Fruit fly (Drosophila melanogaster) whole organism, embryonic: ENCODE data around the gene CG43255.

Source experiments
- Bteb2 ChIP-seq: fragments of 200-800 bp; sonication (Bioruptor generic); optimal IDR thresholded peaks from 2 replicates; lab custom pipeline; 2016; ENCODE audit warnings: missing biosample characterization, missing genetic modification characterization
- CG10209 ChIP-seq: fragments of 200-800 bp; sonication (Bioruptor generic); optimal IDR thresholded peaks from 3 replicates; lab custom pipeline; 2017; ENCODE audit warnings: missing biosample characterization, mild to moderate bottlenecking, missing genetic modification characterization, missing genetic modification reagents
- CG10366 ChIP-seq: fragments of 200-800 bp; sonication (Bioruptor generic); IDR thresholded peaks from 2 replicates; pipeline ENCODE4 v1.3.6; 2022; ENCODE audit warnings: missing biosample characterization, missing genetic modification characterization
- CG10565 ChIP-seq: fragments of 200-800 bp; sonication (Bioruptor generic); optimal IDR thresholded peaks from 3 replicates; lab custom pipeline; 2016; ENCODE audit warnings: missing biosample characterization, mild to moderate bottlenecking, missing genetic modification characterization
- CG11085 ChIP-seq: fragments of 200-800 bp; sonication (Bioruptor generic); IDR thresholded peaks from 2 replicates; pipeline ENCODE4 v1.3.6; 2022; ENCODE audit warnings: missing biosample characterization, missing genetic modification characterization
- CG11723 ChIP-seq: fragments of 200-800 bp; sonication (Bioruptor generic); optimal IDR thresholded peaks from 2 replicates; lab custom pipeline; 2017; ENCODE audit warnings: missing biosample characterization, mild to moderate bottlenecking, missing genetic modification characterization
- CG12104 ChIP-seq: fragments of 200-800 bp; sonication (Bioruptor generic); optimal IDR thresholded peaks from 3 replicates; lab custom pipeline; 2016; ENCODE audit warnings: missing biosample characterization, missing genetic modification characterization
- CG12391 ChIP-seq: fragments of 200-800 bp; sonication (Bioruptor generic); optimal IDR thresholded peaks from 3 replicates; lab custom pipeline; 2018; ENCODE audit warnings: missing biosample characterization, mild to moderate bottlenecking, missing genetic modification characterization, moderate library complexity
- CG1602 ChIP-seq: fragments of 200-800 bp; sonication (Bioruptor generic); optimal IDR thresholded peaks from 3 replicates; lab custom pipeline; 2016; ENCODE audit warnings: missing biosample characterization, missing genetic modification characterization
- CG18619 ChIP-seq: fragments of 200-800 bp; sonication (Bioruptor generic); optimal IDR thresholded peaks from 3 replicates; lab custom pipeline; 2017; ENCODE audit warnings: missing biosample characterization, mild to moderate bottlenecking, missing genetic modification characterization
- CG2202 ChIP-seq: fragments of 200-800 bp; sonication (Bioruptor generic); optimal IDR thresholded peaks from 2 replicates; lab custom pipeline; 2018; ENCODE audit warnings: missing biosample characterization, mild to moderate bottlenecking, missing genetic modification characterization
- CG30020 ChIP-seq: fragments of 200-800 bp; optimal IDR thresholded peaks from 2 replicates; lab custom pipeline; 2019; ENCODE audit warnings: missing biosample characterization, mild to moderate bottlenecking, missing genetic modification characterization, moderate library complexity
- CG32532 ChIP-seq: fragments of 200-800 bp; sonication (Bioruptor generic); IDR thresholded peaks from 2 replicates; pipeline ENCODE4 v1.3.6; 2022; ENCODE audit warnings: missing biosample characterization, missing genetic modification characterization
- CG3281 ChIP-seq: fragments of 200-800 bp; sonication (Bioruptor generic); optimal IDR thresholded peaks from 3 replicates; lab custom pipeline; 2017; ENCODE audit warnings: missing biosample characterization, mild to moderate bottlenecking, missing genetic modification characterization
- CG4328 ChIP-seq: fragments of 200-800 bp; sonication (Bioruptor generic); optimal IDR thresholded peaks from 3 replicates; lab custom pipeline; 2017; ENCODE audit warnings: missing biosample characterization, missing genetic modification reagents, missing genetic modification characterization
- CG4424 ChIP-seq: fragments of 200-800 bp; sonication (Bioruptor generic); optimal IDR thresholded peaks from 3 replicates; lab custom pipeline; 2016; ENCODE audit warnings: missing biosample characterization, missing genetic modification characterization
- CG6683 ChIP-seq: fragments of 200-800 bp; sonication (Bioruptor generic); optimal IDR thresholded peaks from 2 replicates; lab custom pipeline; 2017; ENCODE audit warnings: missing biosample characterization, mild to moderate bottlenecking, missing genetic modification characterization, missing genetic modification reagents
- CG7357 ChIP-seq: fragments of 200-800 bp; sonication (Bioruptor generic); IDR thresholded peaks from 3 replicates; pipeline ENCODE4 v1.3.6; 2022; ENCODE audit warnings: missing biosample characterization, missing genetic modification characterization
- CG7963 ChIP-seq: fragments of 200-800 bp; sonication (Bioruptor generic); IDR thresholded peaks from 3 replicates; pipeline ENCODE4 v1.3.6; 2022; ENCODE audit warnings: missing biosample characterization, missing genetic modification characterization; ENCODE audit not compliant: partially characterized antibody
- CG8765 ChIP-seq: fragments of 200-800 bp; sonication (Bioruptor generic); IDR thresholded peaks from 2 replicates; pipeline ENCODE4 v1.3.6; 2022; ENCODE audit warnings: missing biosample characterization, missing genetic modification characterization
- Dad ChIP-seq: fragments of 200-800 bp; sonication (Bioruptor generic); optimal IDR thresholded peaks from 3 replicates; lab custom pipeline; 2016; ENCODE audit warnings: missing biosample characterization, missing genetic modification characterization
- Dll ChIP-seq: fragments of 200-800 bp; sonication (Bioruptor generic); IDR thresholded peaks from 4 replicates; pipeline ENCODE4 v1.3.6; 2022; ENCODE audit warnings: missing biosample characterization, missing genetic modification characterization; ENCODE audit not compliant: partially characterized antibody
- Dref ChIP-seq: fragments of 200-800 bp; sonication (Bioruptor generic); IDR thresholded peaks from 2 replicates; pipeline ENCODE4 v1.3.6; 2022; ENCODE audit warnings: missing biosample characterization, missing genetic modification characterization
- Hmr ChIP-seq: fragments of 200-800 bp; sonication (Bioruptor generic); optimal IDR thresholded peaks from 3 replicates; lab custom pipeline; 2017; ENCODE audit warnings: mild to moderate bottlenecking, missing biosample characterization, missing genetic modification reagents, missing genetic modification characterization
- Oli ChIP-seq: fragments of 200-800 bp; sonication (Bioruptor generic); optimal IDR thresholded peaks from 2 replicates; lab custom pipeline; 2018; ENCODE audit warnings: missing biosample characterization, mild to moderate bottlenecking, missing genetic modification characterization, moderate library complexity
- Sox102F ChIP-seq: fragments of 200-800 bp; sonication (Bioruptor generic); optimal IDR thresholded peaks from 2 replicates; lab custom pipeline; 2018; ENCODE audit warnings: missing biosample characterization, mild to moderate bottlenecking, missing genetic modification characterization, moderate library complexity
- Stat92E ChIP-seq, 3 experiments: fragments of >200 bp in 2 of 3; fragments of 200-800 bp in 1 of 3; sonication (Bioruptor generic) in 1 of 3; optimal IDR thresholded peaks; 2 replicates each; lab custom pipeline; 2017 to 2019; ENCODE audit warnings: missing biosample characterization in 3 of 3, missing genetic modification characterization in 3 of 3, mild to moderate bottlenecking in 1 of 3, moderate library complexity in 1 of 3
- TFAM ChIP-seq: fragments of 200-800 bp; sonication (Bioruptor generic); optimal IDR thresholded peaks from 2 replicates; lab custom pipeline; 2017; ENCODE audit warnings: missing biosample characterization, missing genetic modification characterization, inconsistent platforms
- Trl ChIP-seq, 3 experiments: fragments of >200 bp in 2 of 3; fragments of 200-800 bp in 1 of 3; sonication (Bioruptor generic) in 1 of 3; optimal IDR thresholded peaks; 2 replicates in 1 of 3; 3 replicates in 2 of 3; lab custom pipeline; 2016 to 2017; ENCODE audit warnings: missing biosample characterization in 1 of 3, missing genetic modification characterization in 1 of 3
- Xrp1 ChIP-seq: fragments of 200-800 bp; sonication (Bioruptor generic); IDR thresholded peaks from 2 replicates; pipeline ENCODE4 v1.3.6; 2022; ENCODE audit warnings: missing biosample characterization, missing genetic modification characterization
- ab ChIP-seq: fragments of 200-800 bp; sonication (Bioruptor generic); optimal IDR thresholded peaks from 2 replicates; lab custom pipeline; 2016; ENCODE audit warnings: missing biosample characterization, missing genetic modification characterization
- ac ChIP-seq: fragments of 200-800 bp; sonication (Bioruptor generic); optimal IDR thresholded peaks from 3 replicates; lab custom pipeline; 2017; ENCODE audit warnings: missing biosample characterization, mild to moderate bottlenecking, missing genetic modification characterization
- emc ChIP-seq: fragments of 200-800 bp; sonication (Bioruptor generic); optimal IDR thresholded peaks from 2 replicates; lab custom pipeline; 2016; ENCODE audit warnings: missing biosample characterization, missing genetic modification characterization
- ems ChIP-seq: fragments of 200-800 bp; sonication (Bioruptor generic); optimal IDR thresholded peaks from 3 replicates; lab custom pipeline; 2016; ENCODE audit warnings: missing biosample characterization, missing genetic modification characterization
- ewg ChIP-seq: fragments of 200-800 bp; sonication (Bioruptor generic); optimal IDR thresholded peaks from 3 replicates; lab custom pipeline; 2017; ENCODE audit warnings: mild to moderate bottlenecking, missing biosample characterization, missing genetic modification reagents, missing genetic modification characterization
- fu2 ChIP-seq: fragments of 200-800 bp; sonication (Bioruptor generic); optimal IDR thresholded peaks from 2 replicates; lab custom pipeline; 2016; ENCODE audit warnings: missing biosample characterization, missing genetic modification characterization
- gcm2 ChIP-seq: fragments of 200-800 bp; sonication (Bioruptor generic); optimal IDR thresholded peaks from 2 replicates; lab custom pipeline; 2016; ENCODE audit warnings: missing biosample characterization, missing genetic modification characterization
- hbn ChIP-seq: fragments of 200-800 bp; sonication (Bioruptor generic); IDR thresholded peaks from 2 replicates; pipeline ENCODE4 v1.3.6; 2022; ENCODE audit warnings: missing biosample characterization, missing genetic modification characterization; ENCODE audit not compliant: partially characterized antibody
- jigr1 ChIP-seq: fragments of 200-800 bp; sonication (Bioruptor generic); IDR thresholded peaks from 3 replicates; pipeline ENCODE4 v1.3.6; 2022; ENCODE audit warnings: missing biosample characterization, missing genetic modification characterization
- kah ChIP-seq: fragments of 200-800 bp; sonication (Bioruptor generic); optimal IDR thresholded peaks from 2 replicates; lab custom pipeline; 2018; ENCODE audit warnings: missing biosample characterization, mild to moderate bottlenecking, missing genetic modification characterization
- lilli ChIP-seq: fragments of 200-800 bp; sonication (Bioruptor generic); optimal IDR thresholded peaks from 3 replicates; lab custom pipeline; 2016; ENCODE audit warnings: missing biosample characterization, missing genetic modification characterization
- nerfin-2 ChIP-seq: fragments of 200-800 bp; sonication (Bioruptor generic); IDR thresholded peaks from 2 replicates; pipeline ENCODE4 v1.3.6; 2022; ENCODE audit warnings: missing biosample characterization, missing genetic modification characterization; ENCODE audit not compliant: partially characterized antibody
- psq ChIP-seq: fragments of 200-800 bp; sonication (Bioruptor generic); optimal IDR thresholded peaks from 2 replicates; lab custom pipeline; 2017; ENCODE audit warnings: missing biosample characterization, missing genetic modification characterization
- sna ChIP-seq: fragments of 200-800 bp; sonication (Bioruptor generic); IDR thresholded peaks from 2 replicates; pipeline ENCODE4 v1.3.6; 2022; ENCODE audit warnings: missing biosample characterization, missing genetic modification characterization; ENCODE audit not compliant: partially characterized antibody
- sug ChIP-seq: fragments of 200-800 bp; optimal IDR thresholded peaks from 2 replicates; lab custom pipeline; 2019; ENCODE audit warnings: missing biosample characterization, mild to moderate bottlenecking, missing genetic modification characterization, moderate library complexity
- tll ChIP-seq, 2 experiments: fragments of 200-800 bp in 1 of 2; fragments of >200 bp in 1 of 2; sonication (Bioruptor generic) in 1 of 2; optimal IDR thresholded peaks; 2 replicates each; lab custom pipeline; 2017 to 2019; ENCODE audit warnings: missing biosample characterization in 2 of 2, missing genetic modification characterization in 2 of 2, mild to moderate bottlenecking in 1 of 2, moderate library complexity in 1 of 2
- toy ChIP-seq: fragments of 200-800 bp; sonication (Bioruptor generic); IDR thresholded peaks from 2 replicates; pipeline ENCODE4 v1.3.6; 2022; ENCODE audit warnings: missing biosample characterization, missing genetic modification characterization
- z ChIP-seq: fragments of 200-800 bp; sonication (Bioruptor generic); IDR thresholded peaks from 3 replicates; pipeline ENCODE4 v1.3.6; 2022; ENCODE audit warnings: missing biosample characterization, missing genetic modification characterization

The CG43255 gene

dm6 chrX:8894315-8895017 is 29.3 kb upstream of the CG43255 start (continued):
- TF ChIP-seq nerfin-2 (GFP tag; lab: Robert Waterston, UW): no peak
- TF ChIP-seq CG11723 (GFP tag; lab: Kevin White, UChicago): peak; percentile 56
- no peak for TF ChIP-seq Dref (GFP tag; lab: Robert Waterston, UW)
- peak; percentile 34 for TF ChIP-seq psq
- no peak for TF ChIP-seq Dll (GFP tag; lab: Robert Waterston, UW)
- TF ChIP-seq Sox102F (GFP tag; lab: Kevin White, UChicago): peak; percentile 92
- peak; percentile 55; the same call in 1 of the 2 replicates for TF ChIP-seq CG8765 (GFP tag; lab: Robert Waterston, UW)
- peak; percentile 71 for TF ChIP-seq CG10209 (GFP tag; lab: Kevin White, UChicago)
- TF ChIP-seq sna: no peak
- peak; percentile 49 for TF ChIP-seq CG6683 (GFP tag; lab: Kevin White, UChicago)
- peak; percentile 73 for TF ChIP-seq CG10366 (GFP tag; lab: Robert Waterston, UW)
- no peak for TF ChIP-seq ab (GFP tag; lab: Kevin White, UChicago)
- no peak for TF ChIP-seq tll (GFP tag; optimal IDR thresholded peaks at IDR 0.05; lab: Kevin White, UChicago)
- TF ChIP-seq ems (GFP tag; lab: Kevin White, UChicago): peak; percentile 43
- peak; percentile 65 for TF ChIP-seq CG18619 (GFP tag; lab: Kevin White, UChicago)
- TF ChIP-seq CG4328 (GFP tag; lab: Kevin White, UChicago): peak; percentile 47
- TF ChIP-seq Stat92E (GFP tag; optimal IDR thresholded peaks at IDR 0.05; lab: Kevin White, UChicago): no peak
- TF ChIP-seq TFAM: peak; percentile 39
- no peak for TF ChIP-seq CG7963
- TF ChIP-seq Bteb2 (GFP tag; lab: Kevin White, UChicago): peak; percentile 50
- TF ChIP-seq CG1602 (GFP tag; lab: Kevin White, UChicago): peak; percentile 59
- TF ChIP-seq CG11085 (GFP tag; lab: Robert Waterston, UW): no peak
- no peak for TF ChIP-seq CG10565 (GFP tag; lab: Kevin White, UChicago)
- TF ChIP-seq kah (GFP tag; lab: Kevin White, UChicago): peak; percentile 78
- no peak for TF ChIP-seq hbn (GFP tag; lab: Robert Waterston, UW)
- peak; percentile 47 for TF ChIP-seq Dad (GFP tag; lab: Kevin White, UChicago)
- peak; percentile 49 for TF ChIP-seq sug
- no peak; the same call in 2 of the 3 replicates for TF ChIP-seq CG7357 (GFP tag; lab: Robert Waterston, UW)
- TF ChIP-seq CG32532: peak; percentile 68; the same call in 1 of the 2 replicates
- TF ChIP-seq lilli (GFP tag; lab: Kevin White, UChicago): peak; percentile 74
- TF ChIP-seq CG30020 (tag; lab: Kevin White, UChicago): peak; percentile 19
- peak; percentile 83 for TF ChIP-seq CG12391
- TF ChIP-seq CG2202 (tag; lab: Kevin White, UChicago): peak; percentile 68
- TF ChIP-seq Xrp1 (GFP tag; lab: Robert Waterston, UW): peak; percentile 85
- peak; percentile 73 for TF ChIP-seq ewg
- TF ChIP-seq CG4424 (GFP tag; lab: Kevin White, UChicago): peak; percentile 72
- peak; percentile 45 for TF ChIP-seq Hmr
- peak; percentile 20 for TF ChIP-seq gcm2 (GFP tag; lab: Kevin White, UChicago)
- TF ChIP-seq Trl (optimal IDR thresholded peaks at IDR 0.05; lab: Kevin White, UChicago): peak; percentile 51 to 56
- peak; percentile 52 for TF ChIP-seq Trl (GFP tag; optimal IDR thresholded peaks at IDR 0.05; lab: Kevin White, UChicago)
- no peak for TF ChIP-seq CG12104
- TF ChIP-seq CG3281 (GFP tag; lab: Kevin White, UChicago): peak; percentile 62
- no peak for TF ChIP-seq toy (GFP tag; lab: Robert Waterston, UW)
- TF ChIP-seq Oli (tag; lab: Kevin White, UChicago): peak; percentile 82
- TF ChIP-seq z (GFP tag; lab: Robert Waterston, UW): peak; percentile 62; the same call in 1 of the 3 replicates
- TF ChIP-seq ac (GFP tag; lab: Kevin White, UChicago): peak; percentile 19
- no peak for TF ChIP-seq fu2 (GFP tag; lab: Kevin White, UChicago)
- TF ChIP-seq jigr1 (GFP tag; lab: Robert Waterston, UW): no peak
- no peak for TF ChIP-seq emc (GFP tag; lab: Kevin White, UChicago)
